Fruit fly (Drosophila melanogaster) whole organism, embryonic: ENCODE data around the gene Kdm3.
A peak's percentile ranks its signal among the peaks of the same experiment; 100 is the strongest.

Experiments used
- Antp ChIP-seq: fragments of 200-800 bp; sonication (Bioruptor generic); optimal IDR thresholded peaks from 3 replicates; lab custom pipeline; 2016; ENCODE audit warnings: missing biosample characterization, missing genetic modification characterization
- Awh ChIP-seq: fragments of 200-800 bp; sonication (Bioruptor generic); IDR thresholded peaks from 2 replicates; pipeline ENCODE4, ENCODE4 v1.3.6; 2022; ENCODE audit warnings: missing biosample characterization, missing genetic modification characterization
- CG10147 ChIP-seq: fragments of 200-800 bp; sonication (Bioruptor generic); optimal IDR thresholded peaks from 2 replicates; lab custom pipeline; 2019; ENCODE audit warnings: missing biosample characterization, mild to moderate bottlenecking, missing genetic modification characterization, moderate library complexity
- CG10321 ChIP-seq: fragments of 200-800 bp; sonication (Bioruptor generic); IDR thresholded peaks from 2 replicates; pipeline ENCODE4 v1.3.6; 2022; ENCODE audit warnings: missing biosample characterization, missing genetic modification characterization
- CG10543 ChIP-seq: fragments of 200-800 bp; sonication (Bioruptor generic); optimal IDR thresholded peaks from 3 replicates; lab custom pipeline; 2017; ENCODE audit warnings: missing biosample characterization, mild to moderate bottlenecking, missing genetic modification characterization, moderate library complexity
- CG10979 ChIP-seq: fragments of 200-800 bp; sonication (Bioruptor generic); optimal IDR thresholded peaks from 2 replicates; lab custom pipeline; 2018; ENCODE audit warnings: missing biosample characterization, mild to moderate bottlenecking, missing genetic modification characterization, moderate library complexity
- CG11093 ChIP-seq: fragments of 200-800 bp; sonication (Bioruptor generic); IDR thresholded peaks from 3 replicates; pipeline ENCODE4 v1.3.6; 2022; ENCODE audit warnings: missing biosample characterization, missing genetic modification characterization
- CG11696 ChIP-seq: fragments of 200-800 bp; sonication (Bioruptor generic); IDR thresholded peaks from 2 replicates; pipeline ENCODE4 v1.3.6; 2022; ENCODE audit warnings: missing biosample characterization, missing genetic modification characterization
- CG12155 ChIP-seq: fragments of 200-800 bp; sonication (Bioruptor generic); optimal IDR thresholded peaks from 3 replicates; lab custom pipeline; 2016; ENCODE audit warnings: missing biosample characterization, missing genetic modification characterization
- CG14965 ChIP-seq: fragments of 200-800 bp; sonication (Bioruptor generic); optimal IDR thresholded peaks from 2 replicates; lab custom pipeline; 2016; ENCODE audit warnings: missing biosample characterization, missing genetic modification characterization, borderline replicate concordance
- CG15073 ChIP-seq: fragments of 200-800 bp; sonication (Bioruptor generic); optimal IDR thresholded peaks from 2 replicates; lab custom pipeline; 2016; ENCODE audit warnings: missing biosample characterization, missing genetic modification characterization
- CG17359 ChIP-seq: fragments of 200-800 bp; sonication (Bioruptor generic); optimal IDR thresholded peaks from 3 replicates; lab custom pipeline; 2018; ENCODE audit warnings: missing biosample characterization, mild to moderate bottlenecking, missing genetic modification characterization, moderate library complexity
- CG18599 ChIP-seq: fragments of 200-800 bp; sonication (Bioruptor generic); optimal IDR thresholded peaks from 3 replicates; lab custom pipeline; 2017; ENCODE audit warnings: missing biosample characterization, missing genetic modification characterization, mild to moderate bottlenecking, moderate library complexity, missing genetic modification reagents
- CG2202 ChIP-seq: fragments of 200-800 bp; sonication (Bioruptor generic); optimal IDR thresholded peaks from 2 replicates; lab custom pipeline; 2018; ENCODE audit warnings: missing biosample characterization, mild to moderate bottlenecking, missing genetic modification characterization
- CG3281 ChIP-seq: fragments of 200-800 bp; sonication (Bioruptor generic); optimal IDR thresholded peaks from 3 replicates; lab custom pipeline; 2017; ENCODE audit warnings: missing biosample characterization, mild to moderate bottlenecking, missing genetic modification characterization
- CG34376 ChIP-seq: fragments of 200-800 bp; sonication (Bioruptor generic); optimal IDR thresholded peaks from 2 replicates; lab custom pipeline; 2018; ENCODE audit warnings: missing biosample characterization, mild to moderate bottlenecking, missing genetic modification characterization
- CG3838 ChIP-seq: fragments of 200-800 bp; sonication (Bioruptor generic); optimal IDR thresholded peaks from 3 replicates; lab custom pipeline; 2016; ENCODE audit warnings: missing biosample characterization, missing genetic modification characterization
- CG4282 ChIP-seq: fragments of 200-800 bp; sonication (Bioruptor generic); optimal IDR thresholded peaks from 2 replicates; lab custom pipeline; 2016; ENCODE audit warnings: missing biosample characterization, missing genetic modification characterization
- CG4707 ChIP-seq: fragments of 200-800 bp; sonication (Bioruptor generic); optimal IDR thresholded peaks from 2 replicates; lab custom pipeline; 2018; ENCODE audit warnings: missing biosample characterization, mild to moderate bottlenecking, missing genetic modification characterization, moderate library complexity
- CG6254 ChIP-seq: fragments of 200-800 bp; sonication (Bioruptor generic); optimal IDR thresholded peaks from 3 replicates; lab custom pipeline; 2017; ENCODE audit warnings: mild to moderate bottlenecking, missing biosample characterization, missing genetic modification reagents, missing genetic modification characterization
- CG6689 ChIP-seq: fragments of 200-800 bp; sonication (Bioruptor generic); IDR thresholded peaks from 2 replicates; pipeline ENCODE4 v1.3.6; 2022; ENCODE audit warnings: missing biosample characterization, missing genetic modification characterization
- CG7786 ChIP-seq: fragments of 200-800 bp; sonication (Bioruptor generic); optimal IDR thresholded peaks from 2 replicates; lab custom pipeline; 2016; ENCODE audit warnings: missing biosample characterization, missing genetic modification characterization
- CG9437 ChIP-seq: fragments of 200-800 bp; sonication (Bioruptor generic); optimal IDR thresholded peaks from 2 replicates; lab custom pipeline; 2018; ENCODE audit warnings: missing biosample characterization, mild to moderate bottlenecking, missing genetic modification characterization
- D19A ChIP-seq: fragments of 200-800 bp; optimal IDR thresholded peaks from 3 replicates; lab custom pipeline; 2019; ENCODE audit warnings: missing biosample characterization, mild to moderate bottlenecking, missing genetic modification characterization, moderate library complexity
- Fer3 ChIP-seq: fragments of 200-800 bp; sonication (Bioruptor generic); optimal IDR thresholded peaks from 2 replicates; lab custom pipeline; 2018; ENCODE audit warnings: missing biosample characterization, mild to moderate bottlenecking, missing genetic modification characterization, moderate library complexity
- Mes4 ChIP-seq: fragments of 200-800 bp; sonication (Bioruptor generic); optimal IDR thresholded peaks from 2 replicates; lab custom pipeline; 2016; ENCODE audit warnings: missing biosample characterization, missing genetic modification characterization
- Myb ChIP-seq: fragments of 200-800 bp; sonication (Bioruptor generic); optimal IDR thresholded peaks from 2 replicates; lab custom pipeline; 2016; ENCODE audit warnings: missing biosample characterization, missing genetic modification characterization
- NFAT ChIP-seq: fragments of 200-800 bp; sonication (Bioruptor generic); IDR thresholded peaks from 2 replicates; pipeline ENCODE4 v1.3.6; 2022; ENCODE audit warnings: missing biosample characterization, missing genetic modification characterization
- Nf-YC ChIP-seq: fragments of 200-800 bp; optimal IDR thresholded peaks from 3 replicates; lab custom pipeline; 2019; ENCODE audit warnings: missing biosample characterization, mild to moderate bottlenecking, missing genetic modification characterization, moderate library complexity
- Six4 ChIP-seq: fragments of 200-800 bp; sonication (Bioruptor generic); optimal IDR thresholded peaks from 2 replicates; lab custom pipeline; 2016; ENCODE audit warnings: missing biosample characterization, missing genetic modification characterization
- Taf1 ChIP-seq: fragments of 200-800 bp; sonication (Bioruptor generic); IDR thresholded peaks from 2 replicates; pipeline ENCODE4 v1.3.6; 2022; ENCODE audit warnings: missing biosample characterization, missing genetic modification characterization
- Trl ChIP-seq, 3 experiments: fragments of >200 bp in 2 of 3; fragments of 200-800 bp in 1 of 3; sonication (Bioruptor generic) in 1 of 3; optimal IDR thresholded peaks; 2 replicates in 1 of 3; 3 replicates in 2 of 3; lab custom pipeline; 2016 to 2017; ENCODE audit warnings: missing biosample characterization in 1 of 3, missing genetic modification characterization in 1 of 3
- YL-1 ChIP-seq: fragments of 200-800 bp; sonication (Bioruptor generic); optimal IDR thresholded peaks from 3 replicates; lab custom pipeline; 2017; ENCODE audit warnings: missing biosample characterization, mild to moderate bottlenecking, missing genetic modification characterization
- chm ChIP-seq: fragments of 200-800 bp; sonication (Bioruptor generic); IDR thresholded peaks from 2 replicates; pipeline ENCODE4 v1.3.6; 2022; ENCODE audit warnings: missing biosample characterization, missing genetic modification characterization
- chn ChIP-seq: fragments of 200-800 bp; sonication (Bioruptor generic); optimal IDR thresholded peaks from 2 replicates; lab custom pipeline; 2016; ENCODE audit warnings: missing biosample characterization, missing genetic modification characterization
- dpn ChIP-seq, 2 experiments: fragments of 200-800 bp; sonication (Bioruptor generic); optimal IDR thresholded peaks; 3 replicates each; lab custom pipeline; 2016; ENCODE audit warnings: missing biosample characterization in 2 of 2, missing genetic modification characterization in 2 of 2
- en ChIP-seq: fragments of 200-800 bp; sonication (Bioruptor generic); optimal IDR thresholded peaks from 2 replicates; lab custom pipeline; 2016; ENCODE audit warnings: missing biosample characterization, missing genetic modification characterization
- fd3F ChIP-seq: fragments of 200-800 bp; sonication (Bioruptor generic); optimal IDR thresholded peaks from 2 replicates; lab custom pipeline; 2018; ENCODE audit warnings: missing biosample characterization, mild to moderate bottlenecking, missing genetic modification characterization, moderate library complexity
- fu2 ChIP-seq: fragments of 200-800 bp; sonication (Bioruptor generic); optimal IDR thresholded peaks from 2 replicates; lab custom pipeline; 2016; ENCODE audit warnings: missing biosample characterization, missing genetic modification characterization
- hkb ChIP-seq, 2 experiments: fragments of 200-800 bp in 1 of 2; fragments of >200 bp in 1 of 2; sonication (Bioruptor generic) in 1 of 2; IDR thresholded peaks in 1 of 2; optimal IDR thresholded peaks in 1 of 2; 2 replicates each; pipeline versions ENCODE4 v1.3.6 to Lab custom; 2017 to 2022; ENCODE audit warnings: missing biosample characterization in 1 of 2, missing genetic modification characterization in 1 of 2
- ind ChIP-seq: fragments of 200-800 bp; sonication (Bioruptor generic); optimal IDR thresholded peaks from 3 replicates; lab custom pipeline; 2016; ENCODE audit warnings: missing biosample characterization, missing genetic modification characterization
- jumu ChIP-seq: fragments of 200-800 bp; sonication (Bioruptor generic); optimal IDR thresholded peaks from 3 replicates; lab custom pipeline; 2016; ENCODE audit warnings: missing biosample characterization, missing genetic modification characterization
- kah ChIP-seq: fragments of 200-800 bp; sonication (Bioruptor generic); optimal IDR thresholded peaks from 2 replicates; lab custom pipeline; 2018; ENCODE audit warnings: missing biosample characterization, mild to moderate bottlenecking, missing genetic modification characterization
- klu ChIP-seq: fragments of 200-800 bp; sonication (Bioruptor generic); IDR thresholded peaks from 2 replicates; pipeline ENCODE4 v1.3.6; 2022; ENCODE audit warnings: missing biosample characterization, missing genetic modification characterization
- pfk ChIP-seq: fragments of 200-800 bp; sonication (Bioruptor generic); optimal IDR thresholded peaks from 2 replicates; lab custom pipeline; 2018; ENCODE audit warnings: missing biosample characterization, mild to moderate bottlenecking, missing genetic modification characterization, moderate library complexity
- pum ChIP-seq: fragments of 200-800 bp; sonication (Bioruptor generic); optimal IDR thresholded peaks from 2 replicates; lab custom pipeline; 2016; ENCODE audit warnings: missing biosample characterization, missing genetic modification characterization
- sens-2 ChIP-seq: fragments of 200-800 bp; sonication (Bioruptor generic); IDR thresholded peaks from 2 replicates; pipeline ENCODE4 v1.3.6; 2022; ENCODE audit warnings: missing biosample characterization, missing genetic modification characterization
- tap ChIP-seq: fragments of 200-800 bp; optimal IDR thresholded peaks from 3 replicates; lab custom pipeline; 2019; ENCODE audit warnings: missing biosample characterization, mild to moderate bottlenecking, missing genetic modification characterization, moderate library complexity
- tx ChIP-seq: fragments of 200-800 bp; sonication (Bioruptor generic); optimal IDR thresholded peaks from 2 replicates; lab custom pipeline; 2016; ENCODE audit warnings: missing biosample characterization, missing genetic modification characterization
- yki ChIP-seq: fragments of >200 bp; optimal IDR thresholded peaks from 3 replicates; lab custom pipeline; 2018
- zfh1 ChIP-seq: fragments of 200-800 bp; sonication (Bioruptor generic); IDR thresholded peaks from 3 replicates; pipeline ENCODE4 v1.3.6; 2022; ENCODE audit warnings: missing biosample characterization, missing genetic modification characterization

The Kdm3 gene

DNA sequence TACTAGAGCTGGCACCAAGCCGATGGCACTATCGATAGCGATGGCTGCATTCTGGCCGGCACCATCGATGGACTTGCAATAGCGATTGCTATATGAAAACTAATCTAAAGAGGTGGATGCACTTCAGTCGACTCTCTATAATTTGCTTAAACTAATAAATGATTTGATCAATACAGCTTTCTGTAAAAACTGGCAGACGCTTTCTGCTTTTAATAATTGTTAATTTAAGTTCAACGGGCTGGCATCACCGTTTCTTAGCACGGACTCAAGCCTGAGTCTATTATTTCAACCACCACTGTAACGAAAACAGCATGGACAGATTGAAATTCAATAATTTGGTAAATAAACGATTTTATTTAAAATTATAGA is 2.8 kb upstream of the Kdm3 start, which contains the start of the genes Ras85D and Rlb1 (continued):
- peak; percentile 50 for TF ChIP-seq CG17359 (tag; lab: Kevin White, UChicago)
- TF ChIP-seq Trl (optimal IDR thresholded peaks at IDR 0.05; lab: Kevin White, UChicago): no peak
- peak; percentile 73 for TF ChIP-seq Trl (GFP tag; optimal IDR thresholded peaks at IDR 0.05; lab: Kevin White, UChicago)
- no peak for TF ChIP-seq NFAT (GFP tag; lab: Robert Waterston, UW)
- TF ChIP-seq CG15073 (GFP tag; lab: Kevin White, UChicago): peak; percentile 99
- no peak for TF ChIP-seq CG14965 (GFP tag; lab: Kevin White, UChicago)
- TF ChIP-seq CG7786 (GFP tag; lab: Kevin White, UChicago): peak; percentile 76
- TF ChIP-seq CG11093 (GFP tag; lab: Robert Waterston, UW): 0 out of 3 replicates have a peak, but pooled peaks have one; percentile 15
- peak; percentile 77 for TF ChIP-seq fu2 (GFP tag; lab: Kevin White, UChicago)
- peak; percentile 61 for TF ChIP-seq CG10979 (tag; lab: Kevin White, UChicago)
- TF ChIP-seq Fer3 (tag; lab: Kevin White, UChicago): peak; percentile 76
- peak; percentile 81 for TF ChIP-seq YL-1 (GFP tag; lab: Kevin White, UChicago)
- no peak for TF ChIP-seq chm (GFP tag; lab: Robert Waterston, UW)
- TF ChIP-seq Taf1 (GFP tag; lab: Robert Waterston, UW): no peak
- TF ChIP-seq Myb: peak; percentile 72
- peak; percentile 35 for TF ChIP-seq pfk
- TF ChIP-seq en (GFP tag; lab: Kevin White, UChicago): peak; percentile 18
- no peak for TF ChIP-seq zfh1 (GFP tag; lab: Robert Waterston, UW)
- TF ChIP-seq kah (GFP tag; lab: Kevin White, UChicago): no peak
- TF ChIP-seq CG6689 (GFP tag; lab: Robert Waterston, UW): no peak
- TF ChIP-seq Awh (GFP tag; lab: Robert Waterston, UW): no peak
- TF ChIP-seq CG10543: peak; percentile 87
- TF ChIP-seq hkb (optimal IDR thresholded peaks at IDR 0.05; lab: Kevin White, UChicago): peak; percentile 50
- TF ChIP-seq hkb (GFP tag; IDR thresholded peaks at IDR 0.05; lab: Robert Waterston, UW): no peak
- peak; percentile 73 for TF ChIP-seq CG34376 (GFP tag; lab: Kevin White, UChicago)
- TF ChIP-seq CG4707 (GFP tag; lab: Kevin White, UChicago): no peak
- peak; percentile 83 for TF ChIP-seq ind
- peak; percentile 50 for TF ChIP-seq fd3F (GFP tag; lab: Kevin White, UChicago)
- TF ChIP-seq jumu: peak; percentile 83
- TF ChIP-seq pum (GFP tag; lab: Kevin White, UChicago): peak; percentile 77
- peak; percentile 61 for TF ChIP-seq CG3838 (GFP tag; lab: Kevin White, UChicago)
- TF ChIP-seq CG9437 (GFP tag; lab: Kevin White, UChicago): peak; percentile 44
- TF ChIP-seq dpn (GFP tag; optimal IDR thresholded peaks at IDR 0.05; lab: Kevin White, UChicago): peak; percentile 83
- TF ChIP-seq Mes4: peak; percentile 51
- no peak for TF ChIP-seq klu (GFP tag; lab: Robert Waterston, UW)
- peak; percentile 13 for TF ChIP-seq tap
- TF ChIP-seq tx (GFP tag; lab: Kevin White, UChicago): peak; percentile 77
- TF ChIP-seq CG10147 (GFP tag; lab: Kevin White, UChicago): peak; percentile 70
- TF ChIP-seq CG2202 (tag; lab: Kevin White, UChicago): peak; percentile 17
- TF ChIP-seq D19A (tag; lab: Kevin White, UChicago): peak; percentile 29
- TF ChIP-seq Nf-YC (tag; lab: Kevin White, UChicago): peak; percentile 77
- peak; percentile 76 for TF ChIP-seq chn
- TF ChIP-seq CG4282 (GFP tag; lab: Kevin White, UChicago): peak; percentile 68
- peak; percentile 48 for TF ChIP-seq Six4 (GFP tag; lab: Kevin White, UChicago)
- no peak for TF ChIP-seq sens-2 (GFP tag; lab: Robert Waterston, UW)
- TF ChIP-seq CG12155 (GFP tag; lab: Kevin White, UChicago): peak; percentile 75
- no peak for TF ChIP-seq CG6254 (GFP tag; lab: Kevin White, UChicago)
- no peak for TF ChIP-seq CG18599 (GFP tag; lab: Kevin White, UChicago)
- peak; percentile 87 for TF ChIP-seq Antp (GFP tag; lab: Kevin White, UChicago)
- no peak for TF ChIP-seq yki
- no peak for TF ChIP-seq CG10321
- no peak for TF ChIP-seq CG11696 (GFP tag; lab: Robert Waterston, UW)
- peak; percentile 62 for TF ChIP-seq CG3281
